Fruit fly (Drosophila melanogaster): Measurements from ENCODE around the gene CG15482.
A peak's percentile ranks its signal among the peaks of the same experiment; 100 is the strongest.

CG15482 gene

dm6 chr2L:13231739-13232138 is 20.1 kb upstream of the CG15482 start, which contains the start of gene Prosalpha6T:
Gene Prosalpha6T, plus strand, starts transcription at chr2L:13232039.
- TF ChIP-seq CG6791 (GFP tag; IDR thresholded peaks at IDR 0.05; ENCODE audit: partially characterized antibody) (no peak), CG13123 (GFP tag; optimal IDR thresholded peaks at IDR 0.05) (no peak)

dm6 chr2L:13229388-13229882 is 17.8 kb upstream of the CG15482 start, which contains the start of gene CG16815:
Gene CG16815, plus strand, starts transcription at chr2L:13229832.
- TF ChIP-seq cad (GFP tag; optimal IDR thresholded peaks at IDR 0.05) (peak; percentile 91), CG2202 (tag; optimal IDR thresholded peaks at IDR 0.05) (no peak), CG2120 (GFP tag; optimal IDR thresholded peaks at IDR 0.05) (no peak), wdn (GFP tag; IDR thresholded peaks at IDR 0.05) (no peak), CG15479 (GFP tag; optimal IDR thresholded peaks at IDR 0.05) (peak; percentile 100), zen (tag; optimal IDR thresholded peaks at IDR 0.05) (peak; percentile 95), run (tag; optimal IDR thresholded peaks at IDR 0.05) (no peak), tll (GFP tag; optimal IDR thresholded peaks at IDR 0.05) (peak in 1 of 2 experiments; percentile 87), mam (GFP tag; optimal IDR thresholded peaks at IDR 0.05) (no peak), CG13624 (GFP tag; optimal IDR thresholded peaks at IDR 0.05) (no peak), cg (GFP tag; optimal IDR thresholded peaks at IDR 0.05) (no peak), slou (GFP tag; optimal IDR thresholded peaks at IDR 0.05) (no peak), Vsx1 (GFP tag; optimal IDR thresholded peaks at IDR 0.05) (no peak), twi (tag; optimal IDR thresholded peaks at IDR 0.05) (peak; percentile 59), CG12219 (GFP tag; optimal IDR thresholded peaks at IDR 0.05) (no peak), pnt (GFP tag; optimal IDR thresholded peaks at IDR 0.05) (no peak), gt (GFP tag; IDR thresholded peaks at IDR 0.05) (peak; percentile 21; the same call in 1 of the 2 replicates), Kr (GFP tag; optimal IDR thresholded peaks at IDR 0.05) (peak; percentile 77), pzg (GFP tag; optimal IDR thresholded peaks at IDR 0.05) (no peak)

- TF ChIP-seq HHEX (GFP tag; optimal IDR thresholded peaks at IDR 0.05) (no peak), ac (GFP tag; optimal IDR thresholded peaks at IDR 0.05) (peak; percentile 49), D (optimal IDR thresholded peaks at IDR 0.05) (peak; percentile 96), D (GFP tag; optimal IDR thresholded peaks at IDR 0.05) (no peak), twi (tag; optimal IDR thresholded peaks at IDR 0.05) (peak; percentile 45), trh (GFP tag; optimal IDR thresholded peaks at IDR 0.05) (no peak), Oaz (GFP tag; IDR thresholded peaks at IDR 0.05) (no peak), pros (GFP tag; optimal IDR thresholded peaks at IDR 0.05) (peak; percentile 24), zen (tag; optimal IDR thresholded peaks at IDR 0.05) (peak; percentile 89), CG31441 (GFP tag; IDR thresholded peaks at IDR 0.05) (no peak), pnt (GFP tag; optimal IDR thresholded peaks at IDR 0.05) (no peak), nerfin-1 (tag; optimal IDR thresholded peaks at IDR 0.05) (no peak), CG17328 (GFP tag; IDR thresholded peaks at IDR 0.05) (no peak), CG5245 (GFP tag; optimal IDR thresholded peaks at IDR 0.05) (no peak), zfh2 (GFP tag; optimal IDR thresholded peaks at IDR 0.05) (no peak), kni (GFP tag; optimal IDR thresholded peaks at IDR 0.05) (peak; percentile 56), oc (tag; optimal IDR thresholded peaks at IDR 0.05) (peak; percentile 26), Kr (GFP tag; optimal IDR thresholded peaks at IDR 0.05) (peak; percentile 30), tll (GFP tag; optimal IDR thresholded peaks at IDR 0.05) (peak in 1 of 2 experiments; percentile 97), CG15479 (GFP tag; optimal IDR thresholded peaks at IDR 0.05) (peak; percentile 92), cad (GFP tag; optimal IDR thresholded peaks at IDR 0.05) (peak; percentile 90), CG11696 (GFP tag; IDR thresholded peaks at IDR 0.05) (no peak), CG14667 (GFP tag; IDR thresholded peaks at IDR 0.05) (no peak)
These were observed 15.6 kb upstream of the CG15482 start, which contains the start of gene CG16813 for dm6 chr2L:13227242-13227641. Gene CG16813, plus strand, starts transcription at chr2L:13227529.

All from whole organism, embryonic.